Worm (Caenorhabditis elegans) whole organism, L1 larva: ENCODE data around the gene F56D2.2.
A peak's percentile ranks its signal among the peaks of the same experiment; 100 is the strongest.

Experiments
- C04F5.9 ChIP-seq: sonication (generic microtip); optimal IDR thresholded peaks from 2 replicates; lab custom pipeline; 2016; ENCODE audit warnings: missing genetic modification characterization, missing compliant biosample characterization
- alr-1 ChIP-seq: fragments of 200-800 bp; sonication (Bioruptor generic); optimal IDR thresholded peaks from 2 replicates; lab custom pipeline; 2018; ENCODE audit warnings: borderline replicate concordance, mild to moderate bottlenecking, missing genetic modification characterization, missing compliant biosample characterization
- ama-1 ChIP-seq: fragments of 150-350 bp; optimal IDR thresholded peaks from 2 replicates; lab custom pipeline; 2014
- ceh-63 ChIP-seq: fragments of 200-800 bp; sonication (Bioruptor generic); optimal IDR thresholded peaks from 2 replicates; lab custom pipeline; 2018; ENCODE audit warnings: mild to moderate bottlenecking, missing genetic modification characterization, missing compliant biosample characterization
- ceh-8 ChIP-seq: fragments of 200-800 bp; sonication (Bioruptor generic); optimal IDR thresholded peaks from 2 replicates; lab custom pipeline; 2018; ENCODE audit warnings: mild to moderate bottlenecking, missing genetic modification characterization, moderate library complexity, missing compliant biosample characterization
- ceh-82 ChIP-seq, 3 experiments: fragments of 150-350 bp in 1 of 3; sonication (generic microtip) in 2 of 3; optimal IDR thresholded peaks; 2 replicates each; lab custom pipeline; 2014 to 2017; ENCODE audit warnings: missing biosample characterization in 3 of 3, missing genetic modification characterization in 3 of 3
- ceh-88 ChIP-seq: fragments of 200-800 bp; sonication (Bioruptor generic); IDR thresholded peaks from 2 replicates; pipeline ENCODE4 v1.3.6; 2022; ENCODE audit warnings: missing genetic modification characterization, missing compliant biosample characterization
- ces-1 ChIP-seq: fragments of 150-350 bp; optimal IDR thresholded peaks from 2 replicates; lab custom pipeline; 2014; ENCODE audit warnings: missing biosample characterization, missing genetic modification reagents, missing genetic modification characterization
- efl-1 ChIP-seq, 4 experiments: fragments of 150-350 bp; optimal IDR thresholded peaks in 3 of 4; peaks in 1 of 4; 1 replicate in 1 of 4; 2 replicates in 3 of 4; lab custom pipeline; 2014; ENCODE audit warnings: missing biosample characterization in 2 of 4, missing genetic modification characterization in 2 of 4, missing genetic modification reagents in 2 of 4
- egl-13 ChIP-seq: sonication (generic microtip); optimal IDR thresholded peaks from 2 replicates; lab custom pipeline; 2016; ENCODE audit warnings: missing genotype, missing genetic modification reagents, missing genetic modification characterization, missing compliant biosample characterization
- elt-2 ChIP-seq: sonication (generic microtip); optimal IDR thresholded peaks from 2 replicates; lab custom pipeline; 2016; ENCODE audit warnings: missing genetic modification characterization, mild to moderate bottlenecking, inconsistent platforms, missing compliant biosample characterization, missing genetic modification reagents
- elt-3 ChIP-seq, 6 experiments: fragments of 150-350 bp in 1 of 6; sonication (generic microtip); optimal IDR thresholded peaks; 2 replicates each; lab custom pipeline; 2017 to 2018; ENCODE audit warnings: missing biosample characterization in 6 of 6, missing genetic modification characterization in 6 of 6, inconsistent platforms in 1 of 6
- fkh-4 ChIP-seq: sonication (generic microtip); optimal IDR thresholded peaks from 2 replicates; lab custom pipeline; 2016; ENCODE audit warnings: missing compliant biosample characterization, missing genetic modification characterization, borderline replicate concordance
- fkh-8 ChIP-seq: sonication (generic microtip); optimal IDR thresholded peaks from 2 replicates; lab custom pipeline; 2016; ENCODE audit warnings: mild to moderate bottlenecking, missing genetic modification characterization, missing compliant biosample characterization
- grh-1 ChIP-seq: fragments of 200-800 bp; sonication (Bioruptor generic); IDR thresholded peaks from 2 replicates; pipeline ENCODE4 v1.3.6; 2022; ENCODE audit warnings: missing genetic modification reagents, missing genetic modification characterization, missing compliant biosample characterization
- hlh-17 ChIP-seq: fragments of 200-800 bp; sonication (Bioruptor generic); optimal IDR thresholded peaks from 2 replicates; lab custom pipeline; 2018; ENCODE audit warnings: missing genetic modification characterization, mild to moderate bottlenecking, missing compliant biosample characterization, moderate library complexity, borderline replicate concordance
- hlh-4 ChIP-seq: sonication (generic microtip); optimal IDR thresholded peaks from 2 replicates; lab custom pipeline; 2016; ENCODE audit warnings: mild to moderate bottlenecking, missing genetic modification characterization, missing compliant biosample characterization
- hpl-2 ChIP-seq: fragments of 150-350 bp; optimal IDR thresholded peaks from 2 replicates; lab custom pipeline; 2014; ENCODE audit warnings: missing biosample characterization, missing genetic modification reagents, missing genetic modification characterization
- jun-1 ChIP-seq: fragments of 150-350 bp; optimal IDR thresholded peaks from 2 replicates; lab custom pipeline; 2014; ENCODE audit warnings: missing biosample characterization, missing genetic modification reagents, missing genetic modification characterization
- lin-14 ChIP-seq: fragments of 200-800 bp; sonication (Bioruptor generic); optimal IDR thresholded peaks from 2 replicates; lab custom pipeline; 2018; ENCODE audit warnings: mild to moderate bottlenecking, missing genetic modification characterization, moderate library complexity, missing compliant biosample characterization
- lin-15B ChIP-seq: fragments of 150-350 bp; sonication (generic microtip); optimal IDR thresholded peaks from 3 replicates; lab custom pipeline; 2014; ENCODE audit warnings: missing biosample characterization, missing genetic modification characterization
- lin-35 ChIP-seq, 2 experiments: fragments of 150-350 bp; optimal IDR thresholded peaks; 2 replicates each; lab custom pipeline; 2014; ENCODE audit warnings: missing biosample characterization in 2 of 2, missing genetic modification characterization in 2 of 2, missing genetic modification reagents in 2 of 2
- lin-39 ChIP-seq: fragments of 150-350 bp; optimal IDR thresholded peaks from 2 replicates; lab custom pipeline; 2014; ENCODE audit warnings: missing biosample characterization, missing genetic modification reagents, missing genetic modification characterization
- lir-3 ChIP-seq: sonication (generic microtip); optimal IDR thresholded peaks from 2 replicates; lab custom pipeline; 2016; ENCODE audit warnings: mild to moderate bottlenecking, missing genetic modification characterization, moderate library complexity, missing compliant biosample characterization; ENCODE audit not compliant: poor library complexity
- lsy-2 ChIP-seq, 2 experiments: fragments of 150-350 bp; optimal IDR thresholded peaks; 2 replicates each; lab custom pipeline; 2014; ENCODE audit warnings: missing biosample characterization in 2 of 2, missing genetic modification characterization in 2 of 2
- mdl-1 ChIP-seq, 2 experiments: fragments of 150-350 bp; optimal IDR thresholded peaks; 2 replicates each; lab custom pipeline; 2014 to 2017; ENCODE audit warnings: missing biosample characterization in 2 of 2, missing genetic modification characterization in 2 of 2, inconsistent platforms in 1 of 2
- nhr-11 ChIP-seq: fragments of 150-350 bp; optimal IDR thresholded peaks from 2 replicates; lab custom pipeline; 2014; ENCODE audit warnings: missing biosample characterization, missing genetic modification characterization
- nhr-19 ChIP-seq: fragments of 200-800 bp; sonication (Bioruptor generic); conservative IDR thresholded peaks from 2 replicates; pipeline ENCODE4 v1.3.6; 2022; ENCODE audit warnings: missing genetic modification characterization, missing compliant biosample characterization
- nhr-20 ChIP-seq: sonication (generic microtip); optimal IDR thresholded peaks from 2 replicates; lab custom pipeline; 2016; ENCODE audit warnings: mild to moderate bottlenecking, missing genetic modification characterization, missing compliant biosample characterization
- nhr-237 ChIP-seq: fragments of 150-350 bp; optimal IDR thresholded peaks from 2 replicates; lab custom pipeline; 2014; ENCODE audit warnings: missing biosample characterization, missing genetic modification characterization
- nhr-47 ChIP-seq: sonication (generic microtip); optimal IDR thresholded peaks from 2 replicates; lab custom pipeline; 2016; ENCODE audit warnings: mild to moderate bottlenecking, missing genetic modification characterization, moderate library complexity, missing compliant biosample characterization
- nhr-71 ChIP-seq: sonication (generic microtip); optimal IDR thresholded peaks from 2 replicates; lab custom pipeline; 2016; ENCODE audit warnings: mild to moderate bottlenecking, missing genetic modification characterization, moderate library complexity, missing compliant biosample characterization
- nhr-76 ChIP-seq: sonication (generic microtip); optimal IDR thresholded peaks from 2 replicates; lab custom pipeline; 2017; ENCODE audit warnings: missing biosample characterization, missing genetic modification characterization
- nhr-77 ChIP-seq: fragments of 150-350 bp; optimal IDR thresholded peaks from 2 replicates; lab custom pipeline; 2014; ENCODE audit warnings: missing biosample characterization, missing genetic modification characterization
- nhr-84 ChIP-seq: sonication (generic microtip); optimal IDR thresholded peaks from 2 replicates; lab custom pipeline; 2017; ENCODE audit warnings: missing biosample characterization, missing genetic modification characterization
- nhr-85 ChIP-seq: sonication (generic microtip); peaks from one replicate; lab custom pipeline; 2016; ENCODE audit warnings: missing genetic modification characterization, inconsistent platforms, missing compliant biosample characterization
- nhr-90 ChIP-seq: sonication (generic microtip); optimal IDR thresholded peaks from 2 replicates; lab custom pipeline; 2016; ENCODE audit warnings: mild to moderate bottlenecking, missing genetic modification characterization, missing compliant biosample characterization; ENCODE audit not compliant: poor library complexity
- pax-3 ChIP-seq: fragments of 200-800 bp; sonication (Bioruptor generic); optimal IDR thresholded peaks from 2 replicates; lab custom pipeline; 2018; ENCODE audit warnings: mild to moderate bottlenecking, missing genetic modification characterization, moderate library complexity, missing compliant biosample characterization
- skn-1 ChIP-seq: fragments of 150-350 bp; optimal IDR thresholded peaks from 2 replicates; lab custom pipeline; 2014; ENCODE audit warnings: missing biosample characterization, missing genetic modification characterization
- snpc-4 ChIP-seq: fragments of 150-350 bp; optimal IDR thresholded peaks from 2 replicates; lab custom pipeline; 2014; ENCODE audit warnings: missing biosample characterization, missing genetic modification characterization
- snu-23 ChIP-seq: sonication (generic microtip); optimal IDR thresholded peaks from 2 replicates; lab custom pipeline; 2016; ENCODE audit warnings: missing genetic modification characterization, missing compliant biosample characterization
- sup-37 ChIP-seq: fragments of 200-800 bp; sonication (Bioruptor generic); optimal IDR thresholded peaks from 2 replicates; lab custom pipeline; 2018; ENCODE audit warnings: mild to moderate bottlenecking, missing genetic modification characterization, missing compliant biosample characterization
- swsn-7 ChIP-seq: sonication (generic microtip); optimal IDR thresholded peaks from 2 replicates; lab custom pipeline; 2016; ENCODE audit warnings: missing genetic modification characterization, missing compliant biosample characterization
- unc-130 ChIP-seq: fragments of 150-350 bp; optimal IDR thresholded peaks from 2 replicates; lab custom pipeline; 2017; ENCODE audit warnings: missing biosample characterization, missing genetic modification characterization, inconsistent platforms
- unc-86 ChIP-seq: sonication (generic microtip); optimal IDR thresholded peaks from 2 replicates; lab custom pipeline; 2016; ENCODE audit warnings: missing genetic modification characterization, missing compliant biosample characterization
- vab-15 ChIP-seq: sonication (generic microtip); optimal IDR thresholded peaks from 2 replicates; lab custom pipeline; 2017; ENCODE audit warnings: missing genotype, mild to moderate bottlenecking, missing genetic modification characterization, missing compliant biosample characterization
- zag-1 ChIP-seq: fragments of 150-350 bp; optimal IDR thresholded peaks from 2 replicates; lab custom pipeline; 2014; ENCODE audit warnings: missing biosample characterization, missing genetic modification characterization

F56D2.2 gene

DNA sequence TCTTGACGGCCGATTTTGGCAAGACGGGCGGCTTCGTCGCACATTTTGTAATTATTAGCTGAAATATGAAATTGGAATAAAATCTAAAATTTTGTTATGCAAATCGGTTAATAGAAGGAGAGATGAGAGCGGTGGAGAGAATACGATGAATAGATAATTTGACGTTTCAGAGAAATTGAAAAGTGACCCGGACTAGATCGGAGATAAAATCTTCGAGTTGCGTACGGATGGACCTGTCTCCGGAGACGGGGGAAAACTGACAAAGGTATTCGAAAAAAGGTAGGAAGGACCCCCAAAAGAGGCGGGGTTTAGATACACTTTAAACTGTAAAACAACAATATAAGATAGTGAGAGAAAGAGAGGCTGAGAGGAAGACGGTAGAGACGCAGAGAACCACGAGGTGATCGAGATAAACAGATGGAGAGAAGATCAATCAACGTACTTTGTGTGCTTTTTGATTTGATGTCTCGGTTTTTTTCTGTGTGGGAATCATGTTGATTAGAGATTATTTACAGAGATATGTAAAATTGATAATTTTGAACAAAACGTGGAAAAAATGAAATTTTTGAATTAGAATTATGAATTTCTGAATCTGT lies 34.9 kb upstream of the F56D2.2 start, which contains the start of gene F09F7.6 (continued):
- TF ChIP-seq fkh-4 (tag; lab: Kevin White, UChicago): no peak
- TF ChIP-seq nhr-11: no peak
- no peak for TF ChIP-seq nhr-77 (tag; lab: Kevin White, UChicago)
- TF ChIP-seq hpl-2: no peak
- peak; percentile 50 for TF ChIP-seq vab-15 (tag; lab: Kevin White, UChicago)
- peak; percentile 89 for TF ChIP-seq unc-130 (tag; lab: Kevin White, UChicago)
- TF ChIP-seq alr-1 (tag; lab: Kevin White, UChicago): no peak
- no peak for TF ChIP-seq ceh-82 (tag; optimal IDR thresholded peaks at IDR 0.05; lab: Kevin White, UChicago)
- no peak for TF ChIP-seq ceh-63
- TF ChIP-seq, all 84 proteins: peak for 33

- TF ChIP-seq lin-35 (GFP tag; optimal IDR thresholded peaks at IDR 0.05; lab: Kevin White, UChicago): peak in 1 of 2 experiments; percentile 29
- TF ChIP-seq ama-1 (lab: Kevin White, UChicago): no peak
- TF ChIP-seq mdl-1 (tag; optimal IDR thresholded peaks at IDR 0.05; lab: Kevin White, UChicago): peak in 1 of 2 experiments; percentile 32
- no peak for TF ChIP-seq grh-1 (GFP tag; lab: Robert Waterston, UW)
- TF ChIP-seq skn-1 (tag; lab: Kevin White, UChicago): peak; percentile 12
- no peak for TF ChIP-seq sup-37 (GFP tag; lab: Kevin White, UChicago)
- TF ChIP-seq nhr-76 (tag; lab: Kevin White, UChicago): no peak
- TF ChIP-seq efl-1 (optimal IDR thresholded peaks at IDR 0.05; lab: Kevin White, UChicago): no peak
- TF ChIP-seq efl-1 (GFP tag; optimal IDR thresholded peaks at IDR 0.05 in 1 of 2; lab: Kevin White, UChicago): peak in 1 of 2 experiments; percentile 84
- TF ChIP-seq snpc-4: no peak
- peak; percentile 86 for TF ChIP-seq nhr-20 (tag; lab: Kevin White, UChicago)
- no peak for TF ChIP-seq swsn-7 (tag; lab: Kevin White, UChicago)
- no peak for TF ChIP-seq fkh-4 (tag; lab: Kevin White, UChicago)
- no peak for TF ChIP-seq lir-3 (tag; lab: Kevin White, UChicago)
- no peak for TF ChIP-seq unc-86 (tag; lab: Kevin White, UChicago)
- no peak for TF ChIP-seq lin-15B (tag; lab: Kevin White, UChicago)
- peak; percentile 89 for TF ChIP-seq nhr-85
- no peak for TF ChIP-seq ceh-88 (GFP tag; lab: Robert Waterston, UW)
- peak; percentile 52 for TF ChIP-seq lin-14
- no peak for TF ChIP-seq egl-13 (tag; lab: Kevin White, UChicago)
- peak; percentile 41 for TF ChIP-seq nhr-71 (tag; lab: Kevin White, UChicago)
- TF ChIP-seq C04F5.9 (tag; lab: Kevin White, UChicago): no peak
- TF ChIP-seq nhr-237: no peak
- TF ChIP-seq nhr-19: peak; percentile 28; the same call in 1 of the 2 replicates
- no peak for TF ChIP-seq ceh-8 (GFP tag; lab: Kevin White, UChicago)
- peak; percentile 24 for TF ChIP-seq nhr-90 (tag; lab: Kevin White, UChicago)
- TF ChIP-seq elt-2 (tag; lab: Kevin White, UChicago): peak; percentile 59
- peak; percentile 28 for TF ChIP-seq snu-23 (GFP tag; lab: Kevin White, UChicago)
- TF ChIP-seq lsy-2 (tag; optimal IDR thresholded peaks at IDR 0.05; lab: Kevin White, UChicago): peak in 1 of 2 experiments; percentile 24
Observed at ce11 chrIII:5553098-5553497, 34.0 kb upstream of the F56D2.2 start.

DNA sequence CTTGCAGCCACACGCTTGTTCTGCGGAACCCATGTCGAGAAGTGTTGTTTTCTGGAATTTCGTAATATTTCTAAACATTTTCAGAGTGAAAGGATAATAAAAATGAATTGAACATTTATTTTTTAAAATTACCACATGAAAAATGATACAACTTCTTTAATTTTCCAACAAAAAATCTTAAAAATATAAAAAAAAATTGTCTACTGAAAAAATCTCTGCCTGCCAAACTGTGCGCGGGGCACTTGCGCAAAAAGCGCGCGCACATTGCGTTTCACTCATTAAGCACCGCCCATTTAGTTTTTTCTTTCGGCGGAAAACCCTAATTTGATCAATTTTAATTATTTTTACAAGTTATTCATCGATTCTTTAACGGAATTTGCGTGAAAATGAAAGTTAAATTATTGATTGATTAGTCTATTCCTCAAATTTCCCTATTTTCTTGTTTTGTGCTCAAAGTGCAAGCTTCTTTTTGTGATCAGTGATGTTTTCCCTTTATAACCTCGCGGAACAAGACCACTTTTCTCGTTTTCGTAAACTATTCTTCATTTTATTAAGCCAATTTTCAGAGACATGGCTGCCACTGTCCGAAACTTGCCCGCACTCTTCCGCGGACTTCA lies 32.1 kb upstream of the F56D2.2 start, which contains the start of the genes nmad-1 and hach-1:
nmad-1 (minus strand) TSS at position 51 of the 617 bp plus-strand sequence.
hach-1 (plus strand) TSS at position 567 of the 617 bp plus-strand sequence.
- no peak for TF ChIP-seq hlh-17 (GFP tag; lab: Kevin White, UChicago)
- TF ChIP-seq hlh-4 (tag; lab: Kevin White, UChicago): no peak
- peak; percentile 78 for TF ChIP-seq nhr-90 (tag; lab: Kevin White, UChicago)
- peak; percentile 64 for TF ChIP-seq elt-2 (tag; lab: Kevin White, UChicago)
- TF ChIP-seq lin-39 (tag; lab: Kevin White, UChicago): peak; percentile 69
- TF ChIP-seq fkh-8 (tag; lab: Kevin White, UChicago): peak; percentile 23
- TF ChIP-seq pax-3: no peak
- peak; percentile 80 for TF ChIP-seq nhr-47 (tag; lab: Kevin White, UChicago)
- peak; percentile 67 for TF ChIP-seq lir-3 (tag; lab: Kevin White, UChicago)
- TF ChIP-seq efl-1 (optimal IDR thresholded peaks at IDR 0.05; lab: Kevin White, UChicago): peak; percentile 56 to 74
- TF ChIP-seq efl-1 (GFP tag; optimal IDR thresholded peaks at IDR 0.05 in 1 of 2; lab: Kevin White, UChicago): peak; percentile 46 to 97
- TF ChIP-seq elt-3 (tag; optimal IDR thresholded peaks at IDR 0.05; lab: Kevin White, UChicago): peak in 1 of 6 experiments; percentile 61
- no peak for TF ChIP-seq zag-1 (tag; lab: Kevin White, UChicago)
- TF ChIP-seq ceh-63: no peak
- no peak for TF ChIP-seq ces-1 (GFP tag; lab: Kevin White, UChicago)
- no peak for TF ChIP-seq jun-1 (tag; lab: Kevin White, UChicago)
- TF ChIP-seq nhr-84: no peak
